Fruit fly (Drosophila melanogaster) whole organism, wandering third instar larva: ENCODE results near the gene CG33124.

ENCODE experiments used
- Dif ChIP-seq: fragments of 200-275, 200-300 bp; sonication (Bioruptor generic); optimal IDR thresholded peaks from 2 replicates; lab custom pipeline; 2018; ENCODE audit warnings: missing biosample characterization, missing genetic modification characterization; ENCODE audit not compliant: partially characterized antibody
- GATAd ChIP-seq: sonication (Bioruptor generic); optimal IDR thresholded peaks from 2 replicates; lab custom pipeline; 2016; ENCODE audit warnings: missing biosample characterization, missing genetic modification characterization
- Hr78 ChIP-seq: fragments of >200 bp; optimal IDR thresholded peaks from 2 replicates; lab custom pipeline; 2017; ENCODE audit warnings: missing biosample characterization, missing genetic modification characterization
- Hr83 ChIP-seq: fragments of 200-300 bp; sonication (Bioruptor generic); optimal IDR thresholded peaks from 2 replicates; lab custom pipeline; 2016; ENCODE audit warnings: missing biosample characterization, mild to moderate bottlenecking, missing genetic modification characterization, moderate library complexity; ENCODE audit not compliant: poor library complexity, severe bottlenecking
- Myc ChIP-seq: fragments of >200 bp; optimal IDR thresholded peaks from 2 replicates; lab custom pipeline; 2017
- N ChIP-seq: fragments of >200 bp; optimal IDR thresholded peaks from 2 replicates; lab custom pipeline; 2018; ENCODE audit warnings: missing biosample characterization, missing external identifiers, missing genetic modification characterization
- OdsH ChIP-seq: fragments of 200-800 bp; sonication (Bioruptor generic); optimal IDR thresholded peaks from 2 replicates; lab custom pipeline; 2016; ENCODE audit warnings: missing biosample characterization, mild to moderate bottlenecking, missing genetic modification characterization
- Rel ChIP-seq, 2 experiments: fragments of 200-800 bp; sonication (Bioruptor generic) in 1 of 2; optimal IDR thresholded peaks; 2 replicates in 1 of 2; 3 replicates in 1 of 2; lab custom pipeline; 2016 to 2019; ENCODE audit warnings: mild to moderate bottlenecking in 2 of 2, missing biosample characterization in 2 of 2, missing genetic modification characterization in 2 of 2, moderate library complexity in 1 of 2
- fru ChIP-seq: fragments of 200-800 bp; sonication (Bioruptor generic); optimal IDR thresholded peaks from 3 replicates; lab custom pipeline; 2016; ENCODE audit warnings: missing biosample characterization, mild to moderate bottlenecking, missing genetic modification characterization
- h ChIP-seq: fragments of 200-800 bp; sonication (Bioruptor generic); optimal IDR thresholded peaks from 3 replicates; lab custom pipeline; 2016; ENCODE audit warnings: missing biosample characterization, mild to moderate bottlenecking, missing genetic modification characterization
- jim ChIP-seq: fragments of 175-275, 200-325 bp; sonication (Bioruptor generic); optimal IDR thresholded peaks from 2 replicates; lab custom pipeline; 2016; ENCODE audit warnings: missing biosample characterization, mild to moderate bottlenecking, missing genetic modification characterization
- lola ChIP-seq: fragments of >200 bp; optimal IDR thresholded peaks from 2 replicates; lab custom pipeline; 2017; ENCODE audit warnings: missing biosample characterization, missing genetic modification characterization
- pan ChIP-seq: fragments of >200 bp; optimal IDR thresholded peaks from 2 replicates; lab custom pipeline; 2017
- usp ChIP-seq: fragments of >200 bp; optimal IDR thresholded peaks from 2 replicates; lab custom pipeline; 2017; ENCODE audit warnings: missing biosample characterization, missing genetic modification characterization

dm6 chr2L:2173604-2174003 is 35.3 kb downstream of the CG33124 start:
- TF ChIP-seq Myc (lab: Kevin White, UChicago) = no peak
- no peak for TF ChIP-seq OdsH (GFP tag; lab: Kevin White, UChicago)
- TF ChIP-seq jim = no peak
- TF ChIP-seq Hr78 (GFP tag; lab: Kevin White, UChicago) = no peak
- no peak for TF ChIP-seq GATAd
- TF ChIP-seq pan (lab: Kevin White, UChicago) = no peak
- no peak for TF ChIP-seq h (GFP tag; lab: Kevin White, UChicago)
- TF ChIP-seq fru (GFP tag; lab: Kevin White, UChicago) = no peak
- TF ChIP-seq Hr83 = no peak
- TF ChIP-seq Dif (GFP tag; lab: Kevin White, UChicago) = no peak
- no peak for TF ChIP-seq Rel (GFP tag; optimal IDR thresholded peaks at IDR 0.05; lab: Kevin White, UChicago)
- no peak for TF ChIP-seq Rel (tag; optimal IDR thresholded peaks at IDR 0.05; lab: Kevin White, UChicago)
- TF ChIP-seq N (GFP tag; lab: Kevin White, UChicago) = no peak
- TF ChIP-seq usp (GFP tag; lab: Kevin White, UChicago) = no peak
- no peak for TF ChIP-seq lola (GFP tag; lab: Kevin White, UChicago)
